Worm (Caenorhabditis elegans) whole organism, late embryonic: Measurements from ENCODE around the gene K01D12.1.

Experiments
- Y22D7AL.16 ChIP-seq: sonication (generic microtip); optimal IDR thresholded peaks from 2 replicates; lab custom pipeline; 2016; ENCODE audit warnings: missing genetic modification characterization, missing compliant biosample characterization
- ama-1 ChIP-seq: fragments of 150-350 bp; optimal IDR thresholded peaks from 2 replicates; lab custom pipeline; 2014
- ceh-19 ChIP-seq: fragments of 200-800 bp; sonication (Bioruptor generic); optimal IDR thresholded peaks from 2 replicates; lab custom pipeline; 2018; ENCODE audit warnings: mild to moderate bottlenecking, missing genetic modification characterization, missing compliant biosample characterization
- ceh-22 ChIP-seq: sonication (generic microtip); optimal IDR thresholded peaks from 2 replicates; lab custom pipeline; 2017; ENCODE audit warnings: missing biosample characterization, missing genetic modification characterization
- dve-1 ChIP-seq: sonication (generic microtip); optimal IDR thresholded peaks from 2 replicates; lab custom pipeline; 2017; ENCODE audit warnings: antibody characterized with exemption, mild to moderate bottlenecking, missing genetic modification characterization, missing compliant biosample characterization
- fkh-10 ChIP-seq: fragments of 150-350 bp; optimal IDR thresholded peaks from 2 replicates; lab custom pipeline; 2014; ENCODE audit warnings: missing biosample characterization, missing genetic modification reagents, missing genetic modification characterization
- hlh-15 ChIP-seq: sonication (generic microtip); optimal IDR thresholded peaks from 2 replicates; lab custom pipeline; 2016; ENCODE audit warnings: missing genetic modification characterization, missing compliant biosample characterization
- hlh-8 ChIP-seq: sonication (generic microtip); optimal IDR thresholded peaks from 2 replicates; lab custom pipeline; 2016; ENCODE audit warnings: missing genotype, missing genetic modification characterization, missing compliant biosample characterization
- lim-6 ChIP-seq: sonication (generic microtip); optimal IDR thresholded peaks from 2 replicates; lab custom pipeline; 2016; ENCODE audit warnings: missing genetic modification characterization, missing compliant biosample characterization
- nhr-11 ChIP-seq: fragments of 150-350 bp; optimal IDR thresholded peaks from 2 replicates; lab custom pipeline; 2014; ENCODE audit warnings: missing biosample characterization, missing genetic modification characterization
- pros-1 ChIP-seq: fragments of 150-350 bp; optimal IDR thresholded peaks from 2 replicates; lab custom pipeline; 2014; ENCODE audit warnings: missing biosample characterization, missing genetic modification reagents, missing genetic modification characterization
- unc-3 ChIP-seq, 2 experiments: fragments of 200-800 bp in 1 of 2; sonication (Bioruptor generic) in 1 of 2; sonication (generic microtip) in 1 of 2; conservative IDR thresholded peaks in 1 of 2; optimal IDR thresholded peaks in 1 of 2; 2 replicates each; pipeline versions ENCODE4 v1.3.6 to Lab custom; 2016 to 2022; ENCODE audit warnings: missing compliant biosample characterization in 2 of 2, missing genetic modification characterization in 2 of 2, missing genetic modification reagents in 1 of 2

ce11 chrV:12365104-12365503 is 12.3 kb upstream of the K01D12.1 start, which contains the start of gene fipr-2:
- TF ChIP-seq pros-1 (tag; lab: Kevin White, UChicago) = no peak
- TF ChIP-seq hlh-15 (tag; lab: Kevin White, UChicago) = no peak
- no peak for TF ChIP-seq ama-1 (lab: Kevin White, UChicago)
- TF ChIP-seq ceh-22 (tag; lab: Kevin White, UChicago) = no peak
- TF ChIP-seq ceh-19 (GFP tag; lab: Kevin White, UChicago) = no peak
- no peak for TF ChIP-seq fkh-10 (GFP tag; lab: Kevin White, UChicago)
- TF ChIP-seq lim-6 = no peak
- TF ChIP-seq hlh-8 = no peak
- no peak for TF ChIP-seq nhr-11 (tag; lab: Kevin White, UChicago)
- no peak for TF ChIP-seq Y22D7AL.16 (tag; lab: Kevin White, UChicago)
- no peak for TF ChIP-seq dve-1 (tag; lab: Kevin White, UChicago)
- TF ChIP-seq unc-3 (GFP tag; conservative IDR thresholded peaks at IDR 0.05; lab: Robert Waterston, UW) = no peak
- TF ChIP-seq unc-3 (tag; optimal IDR thresholded peaks at IDR 0.05; lab: Kevin White, UChicago) = no peak
